Worm (Caenorhabditis elegans): Measurements from ENCODE around the gene Y34B4A.4.

Gene Y34B4A.4

ce11 chrX:5275209-5275608 is 11.1 kb downstream of the Y34B4A.4 start, which contains the start of gene hst-6 (continued):
- TF ChIP-seq unc-39 (tag; optimal IDR thresholded peaks at IDR 0.05) (no peak), elt-1 (tag; optimal IDR thresholded peaks at IDR 0.05) (no peak), nhr-67 (tag; optimal IDR thresholded peaks at IDR 0.05) (no peak), elt-3 (tag; optimal IDR thresholded peaks at IDR 0.05) (no peak), elt-2 (tag; optimal IDR thresholded peaks at IDR 0.05) (peak; percentile 68), egl-5 (tag; optimal IDR thresholded peaks at IDR 0.05) (peak; percentile 55), fos-1 (tag; optimal IDR thresholded peaks at IDR 0.05) (no peak)

- TF ChIP-seq fkh-2 (tag; optimal IDR thresholded peaks at IDR 0.05), result no peak
- TF ChIP-seq nhr-12 (tag; optimal IDR thresholded peaks at IDR 0.05), result no peak
- TF ChIP-seq ZK546.5 (tag; optimal IDR thresholded peaks at IDR 0.05), result no peak
- TF ChIP-seq ama-1 (optimal IDR thresholded peaks at IDR 0.05), result no peak
- no peak for TF ChIP-seq ztf-11 (tag; optimal IDR thresholded peaks at IDR 0.05)
Observed at ce11 chrX:5276772-5277171, 12.6 kb downstream of the Y34B4A.4 start.

- TF ChIP-seq lin-15B (tag; optimal IDR thresholded peaks at IDR 0.05), result no peak
- no peak for TF ChIP-seq lsy-12 (tag; optimal IDR thresholded peaks at IDR 0.05)
- TF ChIP-seq nhr-43 (tag; optimal IDR thresholded peaks at IDR 0.05; ENCODE audit: poor library complexity, severe bottlenecking), result no peak
- TF ChIP-seq ztf-11 (tag; optimal IDR thresholded peaks at IDR 0.05), result no peak
- no peak for TF ChIP-seq egl-27 (tag; optimal IDR thresholded peaks at IDR 0.05)
- no peak for TF ChIP-seq lin-39 (tag; optimal IDR thresholded peaks at IDR 0.05)
- no peak for TF ChIP-seq ama-1 (optimal IDR thresholded peaks at IDR 0.05)
- no peak for TF ChIP-seq pqm-1 (tag; optimal IDR thresholded peaks at IDR 0.05)
Observed at ce11 chrX:5278249-5278648, 14.1 kb downstream of the Y34B4A.4 start.

ce11 chrX:5279170-5279635 is 15.1 kb downstream of the Y34B4A.4 start, which contains the start of gene Y34B4A.2:
Y34B4A.2 (plus strand) TSS chrX:5279497.
- TF ChIP-seq elt-2 (tag; optimal IDR thresholded peaks at IDR 0.05) (peak; percentile 91), nfya-1 (tag; optimal IDR thresholded peaks at IDR 0.05; ENCODE audit: insufficient read depth) (peak; percentile 43), ztf-11 (tag; optimal IDR thresholded peaks at IDR 0.05) (no peak), lin-15B (tag; optimal IDR thresholded peaks at IDR 0.05) (peak; percentile 41), R02D3.7 (tag; optimal IDR thresholded peaks at IDR 0.05) (peak; percentile 89), pqm-1 (tag; optimal IDR thresholded peaks at IDR 0.05) (peak; percentile 53), nhr-76 (tag; optimal IDR thresholded peaks at IDR 0.05) (no peak), pha-4 (tag; optimal IDR thresholded peaks at IDR 0.05) (peak; percentile 45)

ce11 chrX:5279674-5280073 is 15.5 kb downstream of the Y34B4A.4 start, which contains the start of gene rga-8:
rga-8 (minus strand) TSS chrX:5279774.
- TF ChIP-seq ceh-28 (tag; optimal IDR thresholded peaks at IDR 0.05) (no peak), mdl-1 (tag; optimal IDR thresholded peaks at IDR 0.05) (no peak), skn-1 (tag; optimal IDR thresholded peaks at IDR 0.05) (no peak), unc-39 (tag; optimal IDR thresholded peaks at IDR 0.05) (no peak), nhr-237 (tag; optimal IDR thresholded peaks at IDR 0.05) (no peak), hmg-11 (tag; optimal IDR thresholded peaks at IDR 0.05) (no peak), zag-1 (tag; optimal IDR thresholded peaks at IDR 0.05) (no peak), mml-1 (tag; optimal IDR thresholded peaks at IDR 0.05) (no peak), fkh-10 (GFP tag; optimal IDR thresholded peaks at IDR 0.05) (no peak), pha-4 (tag; optimal IDR thresholded peaks at IDR 0.05) (no peak), egl-27 (tag; optimal IDR thresholded peaks at IDR 0.05) (no peak), nhr-76 (tag; optimal IDR thresholded peaks at IDR 0.05) (no peak), eor-1 (tag; optimal IDR thresholded peaks at IDR 0.05) (no peak), nhr-11 (tag; optimal IDR thresholded peaks at IDR 0.05) (no peak), R02D3.7 (tag; optimal IDR thresholded peaks at IDR 0.05) (no peak), fos-1 (tag; optimal IDR thresholded peaks at IDR 0.05) (no peak)

ce11 chrX:5283531-5283930 is 19.4 kb downstream of the Y34B4A.4 start, which contains the start of gene vps-41:
vps-41 (plus strand) TSS chrX:5283831.
- TF ChIP-seq ZK546.5 (tag; optimal IDR thresholded peaks at IDR 0.05) (no peak), ztf-4 (tag; optimal IDR thresholded peaks at IDR 0.05) (no peak), skn-1 (tag; optimal IDR thresholded peaks at IDR 0.05) (no peak), hmg-11 (tag; optimal IDR thresholded peaks at IDR 0.05) (no peak), fkh-2 (tag; optimal IDR thresholded peaks at IDR 0.05) (no peak), nhr-77 (tag; optimal IDR thresholded peaks at IDR 0.05) (no peak), nhr-12 (tag; optimal IDR thresholded peaks at IDR 0.05) (no peak), mdl-1 (tag; optimal IDR thresholded peaks at IDR 0.05) (no peak), ceh-16 (tag; optimal IDR thresholded peaks at IDR 0.05) (no peak), tbx-2 (tag; optimal IDR thresholded peaks at IDR 0.05) (no peak), egl-27 (tag; optimal IDR thresholded peaks at IDR 0.05) (no peak), elt-3 (tag; optimal IDR thresholded peaks at IDR 0.05) (no peak), ceh-82 (tag; optimal IDR thresholded peaks at IDR 0.05) (no peak), lin-15B (tag; optimal IDR thresholded peaks at IDR 0.05) (no peak), nhr-11 (tag; optimal IDR thresholded peaks at IDR 0.05) (no peak), ztf-11 (tag; optimal IDR thresholded peaks at IDR 0.05) (no peak), R02D3.7 (tag; optimal IDR thresholded peaks at IDR 0.05) (no peak), pha-4 (tag; optimal IDR thresholded peaks at IDR 0.05) (no peak), nhr-237 (tag; optimal IDR thresholded peaks at IDR 0.05) (no peak), unc-62 (GFP tag; optimal IDR thresholded peaks at IDR 0.05) (no peak)

Data from whole organism, L3 larva.